Worm (Caenorhabditis elegans): ENCODE data around the gene fipr-28.

DNA sequence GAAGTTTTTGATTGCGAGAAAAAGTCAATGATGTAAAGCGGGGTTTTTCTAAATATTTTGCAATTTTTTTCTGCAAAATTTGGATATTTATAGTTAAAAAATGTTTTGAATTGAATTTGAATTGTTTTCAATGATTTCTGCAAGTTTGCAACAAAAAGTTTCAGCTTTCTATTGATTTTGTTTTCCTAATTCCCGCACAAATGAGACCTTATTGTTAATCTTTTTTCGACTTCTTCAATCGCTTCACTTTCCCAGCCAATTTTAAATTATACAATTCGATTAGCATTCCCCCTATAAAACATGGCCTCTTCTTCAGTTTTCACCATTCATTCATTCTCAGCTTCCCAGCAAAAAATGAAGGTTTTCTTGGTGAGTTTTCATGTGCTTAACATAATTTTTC lies 2.8 kb downstream of the fipr-28 start, which contains the start of gene fipr-27:
- TF ChIP-seq him-1 (tag; optimal IDR thresholded peaks at IDR 0.05), result no peak
- no peak for TF ChIP-seq dao-5 (tag; optimal IDR thresholded peaks at IDR 0.05)
